Fruit fly (Drosophila melanogaster) ovary, adult (tissue): Measurements from ENCODE around the gene CG43902.
A peak's percentile ranks its signal among the peaks of the same experiment; 100 is the strongest.

Source experiments
- CG17801 ChIP-seq: fragments of 200-800 bp; optimal IDR thresholded peaks from 2 replicates; lab custom pipeline; 2019; ENCODE audit warnings: missing biosample characterization, mild to moderate bottlenecking, missing genetic modification characterization, moderate library complexity; ENCODE audit not compliant: partially characterized antibody

CG43902 gene

DNA sequence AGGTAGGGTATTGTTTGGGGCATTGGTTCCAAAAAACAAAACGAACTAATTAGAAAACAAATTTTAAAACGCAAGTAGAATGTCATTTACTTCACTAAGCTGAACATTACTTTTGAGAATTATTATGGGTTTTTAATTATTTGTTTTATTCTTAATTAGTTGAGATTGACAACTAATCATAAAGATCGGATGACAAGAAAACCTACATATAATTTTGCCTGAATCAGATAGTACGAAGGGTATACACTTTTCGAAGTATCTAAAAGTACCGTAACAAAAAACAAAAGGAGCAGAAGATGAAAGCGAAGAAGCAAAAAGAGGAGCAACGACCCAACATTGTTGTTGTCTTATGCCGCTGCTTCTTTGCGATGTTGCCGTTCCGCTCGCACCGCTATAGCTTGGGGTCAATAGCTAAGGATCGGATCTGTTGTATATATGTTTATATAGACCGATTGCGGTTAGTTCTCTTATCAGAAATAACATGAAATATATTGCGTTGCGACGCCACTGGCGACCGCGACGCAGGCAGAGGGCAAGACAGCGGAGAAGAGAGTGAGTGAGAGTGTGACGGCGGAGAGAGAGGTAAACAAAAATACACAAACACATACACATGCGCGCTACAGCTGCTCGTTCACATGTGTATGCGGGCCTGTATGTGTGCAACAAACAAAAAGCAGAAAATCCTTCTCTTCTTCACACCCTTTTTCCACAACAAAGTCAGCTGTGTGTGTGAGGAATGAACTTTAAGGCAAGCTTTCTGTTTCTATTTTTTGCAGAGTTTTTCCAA, 53.1 kb downstream of the CG43902 start:
- TF ChIP-seq CG17801: peak; percentile 79

DNA sequence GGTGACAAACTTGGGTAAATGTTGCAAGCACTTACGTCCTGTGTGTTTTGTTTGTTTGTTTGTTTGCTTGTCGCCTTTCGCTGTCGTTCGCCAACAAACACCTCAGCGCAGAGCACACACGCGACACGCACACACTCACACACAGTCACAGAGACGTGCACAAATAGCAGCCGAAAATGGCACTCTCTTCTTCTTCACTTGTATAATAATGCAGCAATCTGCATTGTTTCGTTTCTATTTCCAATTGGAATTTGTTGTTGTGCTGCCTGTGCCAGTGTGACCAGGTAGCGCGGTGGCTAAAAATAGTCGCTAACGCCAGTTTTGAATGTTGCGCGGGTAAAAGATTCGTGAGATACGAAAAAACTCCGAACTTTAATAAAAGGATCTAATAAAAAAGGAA, 53.9 kb downstream of the CG43902 start, which contains the start of gene Ypel:
Ypel (minus strand) TSS at position 257 of the 400 bp plus-strand sequence.
- no peak for TF ChIP-seq CG17801

DNA sequence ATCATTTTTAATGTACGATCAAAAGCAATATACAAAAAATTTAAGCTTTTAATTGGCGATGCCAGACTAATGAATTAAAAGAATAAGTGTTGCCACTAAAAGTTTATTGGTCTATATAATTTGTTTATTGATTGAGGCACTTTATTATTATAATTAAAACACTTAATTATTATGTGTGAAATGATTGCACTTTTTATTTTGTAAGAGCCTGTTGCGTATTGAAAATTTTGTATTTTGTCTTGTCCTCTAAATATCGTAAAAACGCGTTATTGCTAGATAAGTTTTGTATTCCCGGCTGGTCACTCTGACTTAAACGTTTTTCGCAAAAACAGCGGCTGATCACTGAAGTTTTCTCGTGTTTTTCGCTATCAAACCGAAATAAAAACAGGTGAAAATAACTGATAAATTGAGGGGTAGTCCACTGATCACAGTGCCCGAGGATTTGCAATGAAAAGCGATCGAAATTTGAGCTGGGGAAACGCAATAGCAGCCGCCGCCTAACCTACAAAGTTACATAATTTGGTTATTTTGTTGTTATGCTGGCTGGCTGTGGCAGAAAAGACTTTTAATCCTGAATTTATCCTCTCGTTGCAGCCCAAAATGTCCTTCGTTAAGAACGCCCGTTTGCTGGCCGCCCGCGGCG, 54.6 kb downstream of the CG43902 start, which contains the start of gene ATPsyndelta:
ATPsyndelta (plus strand) TSS at position 284 of the 643 bp plus-strand sequence.
- no peak for TF ChIP-seq CG17801

DNA sequence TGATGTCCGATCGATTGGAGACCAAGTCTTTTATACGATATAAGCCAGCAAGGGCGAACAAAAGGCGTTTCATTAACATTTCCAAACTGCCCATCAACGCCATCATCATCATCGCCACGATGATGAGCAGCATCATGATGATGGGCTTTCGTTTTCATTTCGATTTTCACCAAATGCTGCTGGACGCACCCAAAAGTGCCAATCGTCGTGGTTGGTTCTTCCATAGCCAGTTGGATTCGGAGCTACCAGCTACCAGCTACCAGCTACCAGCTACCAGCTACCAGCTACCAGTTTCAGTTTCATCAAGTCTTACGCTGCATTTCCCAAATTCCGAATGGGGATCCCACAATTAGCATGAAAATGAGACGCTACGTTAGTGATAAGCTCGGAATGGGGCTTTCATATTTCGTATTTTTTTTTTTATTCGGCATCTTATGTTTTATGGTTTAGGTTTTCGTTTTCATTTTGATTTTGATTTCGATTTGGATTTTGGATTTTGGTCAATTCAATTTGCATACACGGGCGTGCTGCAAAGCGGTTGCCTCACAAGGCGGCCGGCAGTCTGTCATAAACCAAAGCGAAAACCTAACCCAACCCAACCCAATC, 58.5 kb downstream of the CG43902 start, which contains the start of gene CG2962:
CG2962 (minus strand) TSS at position 9 of the 606 bp plus-strand sequence.
- no peak for TF ChIP-seq CG17801

DNA sequence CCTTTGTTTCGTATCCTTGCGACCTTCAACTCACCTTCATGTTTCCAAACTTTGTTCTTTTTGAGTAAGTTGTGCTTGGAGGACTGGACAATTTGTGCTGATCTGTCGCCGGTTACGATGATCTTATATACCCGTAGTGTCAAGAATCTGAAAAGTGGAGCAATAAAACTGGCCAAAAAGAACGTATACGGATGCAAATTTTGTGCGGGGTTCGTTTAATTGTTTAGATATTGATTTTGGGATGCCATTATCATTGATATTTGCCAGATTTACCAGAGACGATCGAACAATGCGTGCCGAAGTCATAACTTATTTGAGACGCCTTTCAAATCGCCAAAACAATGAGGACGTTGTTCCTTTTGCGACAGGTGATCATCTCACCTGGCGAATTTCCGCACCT, 60.8 kb downstream of the CG43902 start, which contains the start of gene CG15308:
CG15308 (minus strand) TSS at position 101 of the 400 bp plus-strand sequence.
- no peak for TF ChIP-seq CG17801

DNA sequence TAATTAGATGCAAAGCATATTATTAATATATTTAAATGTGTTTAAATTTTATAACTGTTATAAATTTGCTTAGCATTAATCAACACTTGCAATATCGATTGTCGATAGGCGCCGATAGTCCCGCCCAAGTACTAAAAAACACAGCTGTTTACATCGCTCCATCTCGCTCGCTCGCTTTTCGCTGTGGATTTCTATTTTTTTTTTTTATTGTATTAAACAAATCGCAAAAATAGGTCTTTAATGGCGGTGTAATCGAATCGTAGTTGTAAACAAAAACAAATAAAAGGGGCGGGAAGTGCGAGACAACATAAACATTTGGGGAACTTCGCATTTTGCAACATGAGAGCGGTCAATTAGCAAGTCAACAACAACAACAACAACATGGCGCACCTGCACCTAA, 61.7 kb downstream of the CG43902 start, which contains the start of gene CG34408:
CG34408 (plus strand) TSS at position 156 of the 400 bp plus-strand sequence.
- peak; percentile 48 for TF ChIP-seq CG17801

DNA sequence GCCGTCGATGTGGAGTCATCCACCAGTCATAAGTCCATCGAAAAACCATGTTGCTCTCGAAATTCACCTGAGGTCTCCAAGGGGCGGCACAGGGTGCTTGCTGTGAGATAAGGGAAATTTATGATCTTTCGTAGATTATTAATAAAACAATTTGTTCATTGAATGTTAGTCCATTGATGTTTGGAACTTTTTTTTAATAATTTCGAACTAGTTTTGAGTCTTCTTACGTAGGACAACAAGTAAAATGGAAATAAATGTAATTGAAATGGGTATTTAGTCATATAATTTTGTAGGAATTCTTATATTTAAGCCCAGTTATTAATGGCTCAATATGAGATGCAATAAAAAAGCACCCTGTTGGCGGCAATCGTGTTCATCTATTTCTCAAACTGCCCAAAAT, 74.3 kb downstream of the CG43902 start:
- TF ChIP-seq CG17801: peak; percentile 28

DNA sequence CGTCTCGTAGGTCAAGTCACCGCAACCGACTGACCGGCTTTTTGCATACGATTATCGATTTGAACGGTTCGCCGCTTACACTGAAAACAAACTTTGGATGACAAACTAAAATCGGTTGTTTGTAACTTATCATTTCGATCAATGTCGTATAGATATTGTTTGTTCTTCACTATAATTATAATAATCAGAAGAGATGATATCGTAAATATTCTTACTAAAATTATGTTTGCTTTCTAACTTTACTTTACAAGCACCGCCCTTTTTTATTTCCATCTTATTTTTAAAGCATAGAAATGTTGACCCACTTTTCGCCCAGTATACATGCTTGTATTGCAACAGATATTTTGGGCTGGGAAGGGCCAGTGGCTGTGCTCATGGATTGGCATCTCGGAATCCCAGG, 74.8 kb downstream of the CG43902 start, which contains the start of gene CG2961:
CG2961 (minus strand) TSS at position 16 of the 400 bp plus-strand sequence.
- TF ChIP-seq CG17801: no peak

DNA sequence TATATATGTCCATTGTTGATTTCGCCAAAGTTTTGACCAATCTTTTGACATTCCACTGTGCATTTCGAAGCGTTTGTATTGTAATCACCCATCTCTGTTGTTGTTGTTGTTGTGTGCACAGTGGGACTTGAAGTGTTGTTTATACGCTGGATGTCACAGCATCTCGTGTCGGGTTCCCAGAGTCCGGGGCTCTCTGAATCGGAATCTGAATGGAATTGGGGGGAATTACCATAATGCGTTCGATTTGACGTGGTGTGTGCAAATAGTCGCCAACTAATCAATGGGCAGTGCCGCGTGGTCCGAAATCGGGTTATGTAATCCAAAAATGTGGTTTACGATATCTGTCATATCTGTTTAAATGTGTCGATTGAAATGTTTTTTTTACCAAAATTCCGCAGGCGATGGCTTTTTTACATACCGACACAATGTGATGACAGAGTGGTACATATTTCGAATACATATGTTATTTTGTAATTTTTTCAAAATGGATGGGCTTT, 75.8 kb downstream of the CG43902 start:
- TF ChIP-seq CG17801: no peak

DNA sequence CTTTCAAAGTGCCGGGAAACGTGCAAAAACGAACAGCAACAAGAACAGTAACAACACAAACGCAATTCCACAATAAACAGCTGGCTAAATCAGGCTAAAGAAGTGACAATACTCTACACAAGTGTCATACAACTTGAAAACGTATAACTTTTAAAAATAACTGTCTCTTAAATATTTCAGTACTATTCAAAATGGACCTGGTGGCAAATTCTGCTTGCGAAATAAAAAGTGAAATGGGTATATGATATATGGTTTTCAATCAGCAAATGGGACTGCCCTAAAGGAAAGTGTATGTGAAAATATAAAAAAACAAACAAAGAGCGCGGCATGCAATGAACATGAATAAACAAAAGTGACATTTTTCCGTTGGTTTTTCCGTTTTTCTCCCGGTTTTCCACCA, 83.7 kb downstream of the CG43902 start:
- no peak for TF ChIP-seq CG17801

DNA sequence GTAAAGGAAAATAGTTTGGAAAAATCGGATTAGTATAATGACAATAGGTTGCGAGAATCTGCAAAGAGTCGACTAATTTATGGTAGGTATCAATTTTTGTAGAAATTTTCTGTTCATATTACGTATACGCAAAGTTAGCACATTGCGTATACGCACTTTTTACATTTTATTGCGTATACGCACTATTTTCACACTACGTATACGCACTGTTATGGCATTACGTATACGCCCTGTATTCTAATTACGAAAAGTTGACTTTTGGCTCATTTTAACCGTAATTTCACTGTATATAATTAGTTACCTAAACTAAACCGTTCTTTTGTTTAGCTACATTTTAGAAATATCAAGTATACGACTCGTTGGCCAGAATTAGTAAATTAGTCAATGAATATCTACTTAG, 84.6 kb downstream of the CG43902 start:
- no peak for TF ChIP-seq CG17801

DNA sequence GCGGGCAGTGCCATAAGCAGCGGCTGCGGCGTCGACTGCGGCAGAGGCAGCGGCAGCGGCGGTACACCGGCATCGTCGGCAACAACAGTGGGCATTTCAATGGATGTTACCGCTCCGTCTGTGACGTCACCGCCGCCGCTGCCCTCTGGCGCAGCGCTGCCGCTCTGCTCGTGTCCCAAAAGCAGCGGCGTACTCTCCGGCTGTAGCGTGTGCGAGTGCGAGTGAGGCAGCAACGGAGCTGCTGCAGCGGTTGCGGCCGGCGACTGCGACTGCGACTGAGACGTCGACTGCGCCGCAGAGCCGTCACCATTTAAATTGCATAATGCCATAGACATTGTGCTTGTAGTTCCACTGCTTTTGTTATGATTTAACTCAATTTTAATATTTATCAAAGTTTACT, 85.3 kb downstream of the CG43902 start:
- TF ChIP-seq CG17801: no peak

DNA sequence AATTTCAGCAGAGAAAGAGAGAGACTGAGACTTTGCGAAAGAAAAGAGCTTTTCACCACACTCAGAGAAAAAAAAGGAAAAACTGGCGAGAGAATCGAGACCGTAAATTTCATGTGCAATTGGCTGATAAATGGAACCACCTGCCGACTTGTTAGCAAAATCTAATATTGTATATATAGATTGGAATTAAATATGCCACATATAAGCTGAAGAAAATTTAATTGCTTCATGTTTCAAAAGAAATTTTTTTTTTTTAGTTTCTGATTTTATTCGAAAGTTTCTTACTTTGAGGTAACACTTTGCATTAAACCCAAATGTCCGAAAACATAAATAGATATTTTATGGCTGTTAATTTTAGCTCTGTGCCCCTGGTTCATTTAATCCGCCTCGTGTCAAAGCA, 86.5 kb downstream of the CG43902 start:
- TF ChIP-seq CG17801: no peak
